Worm (Caenorhabditis elegans): ENCODE results near the gene arp-6.

DNA sequence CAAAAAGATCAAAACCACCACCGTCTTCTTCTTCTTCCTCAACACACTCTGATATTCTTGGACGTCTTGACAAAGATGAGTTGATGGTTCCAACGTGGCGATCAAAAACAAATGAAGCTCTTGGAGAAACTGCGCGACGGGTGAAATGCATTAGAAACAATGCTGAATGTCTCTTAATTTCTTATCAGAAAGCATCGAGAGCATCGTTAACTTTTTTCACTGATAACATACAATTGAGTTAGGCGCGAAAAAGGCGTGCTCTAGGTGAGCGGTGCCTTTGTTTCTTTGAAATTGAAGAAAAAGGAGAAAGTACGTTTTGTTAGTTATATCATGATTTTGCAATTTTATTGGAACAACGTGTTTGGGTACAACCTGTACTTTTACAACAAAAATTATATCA is 36.1 kb upstream of the arp-6 start, which contains the start of gene gpcp-2:
- TF ChIP-seq elt-3 (tag; optimal IDR thresholded peaks at IDR 0.05) (no peak), snpc-4 (tag; optimal IDR thresholded peaks at IDR 0.05) (no peak), nhr-76 (tag; optimal IDR thresholded peaks at IDR 0.05) (no peak)
